Worm (Caenorhabditis elegans): ENCODE measurements around the gene nhr-238.

The nhr-238 gene

DNA sequence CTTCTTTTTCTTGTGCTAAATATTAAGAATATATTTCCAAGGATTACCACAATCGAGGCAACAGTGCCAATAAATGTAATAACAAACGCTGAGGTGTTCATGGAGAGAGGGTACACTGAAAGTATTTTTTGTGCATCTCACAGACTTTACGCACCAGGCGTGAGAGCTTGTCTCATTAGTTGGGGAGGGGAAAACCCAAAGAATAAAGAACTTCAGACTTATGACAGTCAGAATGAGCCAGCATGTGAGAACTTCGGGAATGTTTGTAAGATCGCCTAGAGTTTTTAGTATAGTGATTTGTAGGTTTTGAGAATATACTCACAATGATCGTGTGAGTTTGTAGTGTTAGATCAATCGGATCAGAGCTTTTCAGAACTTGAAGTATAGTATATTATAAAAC is 14.5 kb downstream of the nhr-238 start, which contains the start of gene srbc-41:
srbc-41 (minus strand) TSS at position 101 of the 400 bp plus-strand sequence.
- TF ChIP-seq unc-3 (GFP tag; conservative IDR thresholded peaks at IDR 0.05) (no peak), unc-3 (tag; optimal IDR thresholded peaks at IDR 0.05) (no peak), ceh-24 (tag; optimal IDR thresholded peaks at IDR 0.05) (no peak), unc-86 (tag; optimal IDR thresholded peaks at IDR 0.05) (no peak), npax-4 (tag; optimal IDR thresholded peaks at IDR 0.05) (no peak)

DNA sequence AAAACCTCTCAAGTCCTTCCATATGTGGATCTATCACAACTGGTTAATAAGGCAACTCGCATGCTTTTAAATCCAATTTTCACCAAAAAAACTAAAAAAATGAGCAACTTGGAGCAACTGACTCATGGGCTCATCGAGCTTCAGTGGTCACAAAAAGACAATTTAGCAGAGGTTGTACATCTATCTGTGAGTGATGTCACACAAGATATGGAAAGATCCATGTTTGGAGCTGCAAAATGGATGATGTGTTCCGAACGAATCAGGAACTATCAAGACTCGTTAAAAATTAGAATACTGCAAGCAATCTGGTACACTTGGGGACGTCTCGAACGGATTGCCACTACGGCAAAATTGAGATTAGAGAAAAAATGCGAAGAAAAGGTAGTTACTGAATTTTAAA is 17.7 kb downstream of the nhr-238 start:
- TF ChIP-seq pax-1 (tag; optimal IDR thresholded peaks at IDR 0.05): no peak
- TF ChIP-seq unc-3 (GFP tag; conservative IDR thresholded peaks at IDR 0.05): no peak
- no peak for TF ChIP-seq unc-3 (tag; optimal IDR thresholded peaks at IDR 0.05)
- no peak for TF ChIP-seq mec-3 (tag; optimal IDR thresholded peaks at IDR 0.05; ENCODE audit: borderline replicate concordance)
- TF ChIP-seq dmd-4 (tag; optimal IDR thresholded peaks at IDR 0.05; ENCODE audit: borderline replicate concordance): no peak
- no peak for TF ChIP-seq ceh-34 (tag; optimal IDR thresholded peaks at IDR 0.05)
- TF ChIP-seq tbx-2 (tag; optimal IDR thresholded peaks at IDR 0.05): no peak
- no peak for TF ChIP-seq odd-2 (tag; optimal IDR thresholded peaks at IDR 0.05)
- no peak for TF ChIP-seq C08G9.2 (tag; optimal IDR thresholded peaks at IDR 0.05)
- no peak for TF ChIP-seq fkh-10 (GFP tag; optimal IDR thresholded peaks at IDR 0.05)
- no peak for TF ChIP-seq ceh-19 (GFP tag; optimal IDR thresholded peaks at IDR 0.05)
- no peak for TF ChIP-seq K02D7.2 (tag; optimal IDR thresholded peaks at IDR 0.05)
- no peak for TF ChIP-seq hlh-30 (tag; optimal IDR thresholded peaks at IDR 0.05; ENCODE audit: insufficient read depth)

DNA sequence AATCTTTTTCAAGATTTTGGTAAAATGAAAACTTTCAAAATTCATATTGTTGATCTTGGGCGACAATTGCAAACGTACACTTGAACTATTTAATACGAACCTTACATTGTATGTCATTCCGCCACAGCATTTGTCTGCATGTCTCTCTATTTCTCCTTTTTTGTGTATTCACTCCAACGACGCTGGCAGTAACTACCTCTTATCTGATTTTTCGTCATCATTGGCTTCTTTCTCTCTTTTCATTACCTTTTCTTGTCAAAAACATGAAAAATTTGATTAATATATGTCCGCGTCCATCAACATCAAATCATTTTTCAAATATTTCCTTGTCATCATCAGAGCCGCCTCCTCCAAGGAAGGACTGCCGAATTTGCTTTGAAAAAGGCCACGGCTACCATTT is 19.1 kb downstream of the nhr-238 start, which contains the start of gene nhr-177:
nhr-177 (plus strand) TSS at position 167 of the 400 bp plus-strand sequence.
- TF ChIP-seq K09A11.1 (tag; optimal IDR thresholded peaks at IDR 0.05; ENCODE audit: insufficient read depth) (no peak), C38D4.7 (GFP tag; optimal IDR thresholded peaks at IDR 0.05) (no peak)

DNA sequence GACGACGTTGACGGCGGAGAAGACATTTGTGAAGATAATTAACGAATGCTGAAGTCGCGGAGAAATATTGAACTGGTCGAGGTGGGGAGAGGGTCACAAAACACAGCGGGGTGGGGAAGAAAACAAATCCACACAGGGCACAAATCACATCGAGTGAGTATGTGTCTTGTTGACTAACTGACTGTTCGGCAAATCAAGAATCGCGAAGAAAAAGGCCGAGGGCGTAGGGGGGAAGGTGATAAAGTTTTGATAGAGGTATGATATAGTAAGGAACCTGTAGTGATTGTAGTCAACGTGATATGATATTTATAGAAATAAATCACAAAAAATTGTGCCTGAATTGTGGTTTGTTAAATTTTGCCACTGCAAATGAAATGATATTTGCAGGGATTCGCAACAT is 21.4 kb downstream of the nhr-238 start, which contains the start of gene nhr-178:
nhr-178 (minus strand) TSS at position 164 of the 400 bp plus-strand sequence.
- no peak for TF ChIP-seq C38D4.7 (GFP tag; optimal IDR thresholded peaks at IDR 0.05)
- TF ChIP-seq hlh-8 (tag; optimal IDR thresholded peaks at IDR 0.05): no peak
- TF ChIP-seq ceh-6 (GFP tag; optimal IDR thresholded peaks at IDR 0.05): no peak
- TF ChIP-seq dve-1 (tag; optimal IDR thresholded peaks at IDR 0.05): no peak
- no peak for TF ChIP-seq ahr-1 (tag; optimal IDR thresholded peaks at IDR 0.05)
- no peak for TF ChIP-seq ceh-2 (tag; optimal IDR thresholded peaks at IDR 0.05)
- TF ChIP-seq nfya-1 (tag; optimal IDR thresholded peaks at IDR 0.05): no peak
- TF ChIP-seq gmeb-2 (tag; optimal IDR thresholded peaks at IDR 0.05): no peak

DNA sequence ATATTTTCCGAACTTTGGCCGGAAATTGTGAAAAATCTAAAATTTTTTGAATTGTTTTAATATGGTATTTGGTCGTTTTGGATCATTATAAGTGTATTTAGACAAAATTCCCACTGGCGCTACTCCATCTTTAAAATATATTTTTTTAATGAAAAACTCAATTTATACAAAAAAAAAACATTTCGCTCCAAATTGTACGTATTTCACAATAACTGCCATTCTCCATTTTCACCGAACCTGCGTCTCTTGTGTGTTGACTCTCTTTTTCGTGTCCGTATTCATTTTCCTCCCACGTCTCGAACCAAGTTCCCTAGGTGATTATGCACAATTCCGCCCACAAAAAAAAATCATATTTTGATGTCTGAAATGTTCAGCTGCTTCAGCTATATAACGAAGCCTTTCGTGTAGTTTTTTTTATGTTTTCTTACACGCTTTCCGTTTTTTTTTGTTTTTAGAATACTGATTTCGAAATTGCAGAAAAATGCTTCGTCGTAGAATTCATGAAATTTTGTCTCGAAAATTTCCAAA is 28.6 kb downstream of the nhr-238 start, which contains the start of gene F16B4.2:
F16B4.2 (plus strand) TSS at position 478 of the 528 bp plus-strand sequence.
- TF ChIP-seq ceh-24 (tag; optimal IDR thresholded peaks at IDR 0.05): no peak
- TF ChIP-seq C08G9.2 (tag; optimal IDR thresholded peaks at IDR 0.05): no peak
- no peak for TF ChIP-seq sox-2 (GFP tag; IDR thresholded peaks at IDR 0.05)
- no peak for TF ChIP-seq npax-4 (tag; optimal IDR thresholded peaks at IDR 0.05)
- TF ChIP-seq ref-2 (tag; optimal IDR thresholded peaks at IDR 0.05): no peak
- TF ChIP-seq pat-9 (tag; optimal IDR thresholded peaks at IDR 0.05): no peak
- no peak for TF ChIP-seq pqm-1 (tag; optimal IDR thresholded peaks at IDR 0.05)
- TF ChIP-seq ceh-34 (tag; optimal IDR thresholded peaks at IDR 0.05): no peak
- no peak for TF ChIP-seq ceh-30 (tag; optimal IDR thresholded peaks at IDR 0.05)
- TF ChIP-seq nhr-232 (tag; optimal IDR thresholded peaks at IDR 0.05): no peak
- TF ChIP-seq elt-2 (tag; optimal IDR thresholded peaks at IDR 0.05): no peak
